Worm (Caenorhabditis elegans): ENCODE data around the gene ZK673.6.

Gene ZK673.6

ce11 chrII:10486738-10487137 lies 22.6 kb upstream of the ZK673.6 start, which contains the start of gene ZK666.15:
Gene ZK666.15 (plus strand): TSS chrII:10487038.
- TF ChIP-seq T23F11.4 (GFP tag; optimal IDR thresholded peaks at IDR 0.05): no peak
- no peak for TF ChIP-seq hlh-15 (tag; optimal IDR thresholded peaks at IDR 0.05)
- TF ChIP-seq pros-1 (tag; optimal IDR thresholded peaks at IDR 0.05): no peak
- TF ChIP-seq zip-5 (tag; optimal IDR thresholded peaks at IDR 0.05): no peak
- TF ChIP-seq fax-1 (tag; optimal IDR thresholded peaks at IDR 0.05): no peak
- TF ChIP-seq unc-55 (GFP tag; optimal IDR thresholded peaks at IDR 0.05): no peak
- TF ChIP-seq nhr-232 (tag; optimal IDR thresholded peaks at IDR 0.05): no peak

DNA sequence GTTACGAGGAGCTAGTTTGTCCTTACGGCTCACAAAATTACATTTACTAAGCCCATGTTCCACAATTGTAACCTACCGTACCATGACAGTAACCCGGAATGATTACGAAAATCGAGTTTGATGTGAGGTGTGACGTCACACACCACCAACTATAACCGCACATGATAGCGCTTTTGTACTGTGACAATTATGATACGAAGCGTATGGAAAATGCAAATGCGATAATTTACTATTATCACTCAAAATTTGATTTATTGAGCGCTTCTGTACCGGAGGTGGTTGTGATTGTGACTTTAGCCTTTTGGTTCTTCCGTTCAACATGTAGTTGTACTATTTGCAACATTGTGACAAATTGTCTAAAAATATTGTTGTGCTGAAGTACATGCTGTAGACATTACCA lies 21.5 kb upstream of the ZK673.6 start:
- TF ChIP-seq ceh-2 (tag; optimal IDR thresholded peaks at IDR 0.05): no peak

- TF ChIP-seq hlh-30 (tag; optimal IDR thresholded peaks at IDR 0.05; ENCODE audit: insufficient read depth): no peak
- TF ChIP-seq fkh-6 (tag; optimal IDR thresholded peaks at IDR 0.05): no peak
- TF ChIP-seq syd-9 (tag; optimal IDR thresholded peaks at IDR 0.05): no peak
- TF ChIP-seq lim-6 (tag; optimal IDR thresholded peaks at IDR 0.05): no peak
- no peak for TF ChIP-seq nfya-1 (tag; optimal IDR thresholded peaks at IDR 0.05)
- no peak for TF ChIP-seq ceh-14 (tag; optimal IDR thresholded peaks at IDR 0.05)
- no peak for TF ChIP-seq fkh-10 (GFP tag; optimal IDR thresholded peaks at IDR 0.05)
- no peak for TF ChIP-seq pqm-1 (tag; optimal IDR thresholded peaks at IDR 0.05)
- TF ChIP-seq F13H6.1 (tag; optimal IDR thresholded peaks at IDR 0.05): no peak
- no peak for TF ChIP-seq ceh-19 (GFP tag; optimal IDR thresholded peaks at IDR 0.05)
These were observed 19.7 kb upstream of the ZK673.6 start for ce11 chrII:10483860-10484259.

DNA sequence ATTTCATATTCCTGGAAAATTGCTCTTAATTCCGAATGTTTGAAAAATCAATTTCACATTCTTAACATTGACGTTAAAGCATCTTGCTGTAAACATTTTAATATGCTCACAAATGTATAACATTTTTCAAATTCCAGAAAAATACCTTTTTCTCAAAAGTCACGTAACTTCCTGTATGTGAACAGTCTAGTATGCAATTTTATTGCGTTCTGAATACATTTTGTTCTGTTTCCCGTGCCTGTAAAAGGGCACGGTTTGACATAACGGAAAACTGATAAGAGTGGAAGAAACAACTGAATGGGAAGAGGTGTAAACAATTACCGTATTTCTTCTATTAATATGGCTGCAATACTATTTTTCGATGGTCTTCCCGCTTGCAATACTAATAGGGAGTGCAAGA lies 18.8 kb upstream of the ZK673.6 start:
- TF ChIP-seq ama-1 (optimal IDR thresholded peaks at IDR 0.05) (no peak), pha-2 (tag; optimal IDR thresholded peaks at IDR 0.05) (no peak), ceh-6 (GFP tag; optimal IDR thresholded peaks at IDR 0.05) (no peak), fax-1 (tag; optimal IDR thresholded peaks at IDR 0.05) (no peak), syd-9 (tag; optimal IDR thresholded peaks at IDR 0.05) (no peak), mec-3 (tag; optimal IDR thresholded peaks at IDR 0.05; ENCODE audit: borderline replicate concordance) (no peak), nfya-1 (tag; optimal IDR thresholded peaks at IDR 0.05) (no peak), sox-2 (GFP tag; IDR thresholded peaks at IDR 0.05) (no peak), ets-4 (tag; optimal IDR thresholded peaks at IDR 0.05) (no peak), sox-4 (tag; optimal IDR thresholded peaks at IDR 0.05) (no peak), pag-3 (tag; optimal IDR thresholded peaks at IDR 0.05; ENCODE audit: borderline replicate concordance) (no peak), pros-1 (tag; optimal IDR thresholded peaks at IDR 0.05) (no peak), hlh-6 (tag; optimal IDR thresholded peaks at IDR 0.05) (no peak)

DNA sequence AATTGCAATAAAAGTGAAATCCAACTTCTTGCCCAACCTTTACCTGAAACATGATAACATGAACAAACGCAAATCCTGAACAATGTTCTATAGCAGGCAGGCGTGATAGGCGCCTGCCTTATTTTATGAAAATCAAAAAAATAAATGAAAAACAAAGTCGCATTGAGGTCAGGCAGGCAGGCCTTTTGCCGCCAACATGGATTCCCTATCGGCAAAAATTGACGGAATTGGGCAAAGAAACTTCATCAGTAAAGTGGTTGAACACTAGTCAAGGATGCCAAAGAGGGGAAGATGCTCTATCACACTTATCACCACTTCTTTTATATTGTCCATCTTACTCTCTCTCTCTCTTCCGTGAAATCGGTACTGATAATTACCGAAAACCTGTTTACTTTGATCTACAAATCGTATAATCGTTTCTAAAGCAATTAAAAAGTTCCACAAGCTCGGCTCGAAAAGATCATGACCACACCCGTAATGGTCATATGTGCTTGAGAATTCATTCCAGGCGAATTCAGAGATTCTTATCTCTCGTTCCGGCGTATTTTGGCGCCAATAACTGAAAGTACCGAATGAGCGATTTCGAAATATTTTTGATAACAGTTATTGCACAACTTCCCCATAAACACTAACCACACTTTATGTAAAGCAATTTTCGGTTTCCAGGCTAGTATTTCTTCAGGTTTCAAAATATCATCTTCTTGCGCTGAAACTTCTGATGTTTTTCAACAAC lies 17.9 kb upstream of the ZK673.6 start, which contains the start of the genes clec-60 and ZK666.11:
Gene clec-60 (minus strand): TSS at position 51 of the 733 bp plus-strand sequence.
Gene ZK666.11 (plus strand): TSS at position 699 of the 733 bp plus-strand sequence.
- TF ChIP-seq ceh-31 (tag; optimal IDR thresholded peaks at IDR 0.05) (no peak), madf-2 (tag; optimal IDR thresholded peaks at IDR 0.05) (no peak), T23F11.4 (GFP tag; optimal IDR thresholded peaks at IDR 0.05) (no peak), ztf-16 (tag; optimal IDR thresholded peaks at IDR 0.05) (no peak), gmeb-2 (tag; optimal IDR thresholded peaks at IDR 0.05) (no peak), ceh-48 (tag; optimal IDR thresholded peaks at IDR 0.05) (no peak), sox-4 (tag; optimal IDR thresholded peaks at IDR 0.05) (no peak), nhr-11 (tag; optimal IDR thresholded peaks at IDR 0.05) (no peak), unc-55 (GFP tag; optimal IDR thresholded peaks at IDR 0.05) (no peak), hlh-15 (tag; optimal IDR thresholded peaks at IDR 0.05) (no peak), hlh-6 (tag; optimal IDR thresholded peaks at IDR 0.05) (no peak), pat-9 (tag; optimal IDR thresholded peaks at IDR 0.05) (no peak), pha-2 (tag; optimal IDR thresholded peaks at IDR 0.05) (no peak), npax-4 (tag; optimal IDR thresholded peaks at IDR 0.05) (no peak), hlh-8 (tag; optimal IDR thresholded peaks at IDR 0.05) (no peak), hlh-30 (tag; optimal IDR thresholded peaks at IDR 0.05; ENCODE audit: insufficient read depth) (no peak), eyg-1 (tag; optimal IDR thresholded peaks at IDR 0.05) (no peak), unc-42 (tag; optimal IDR thresholded peaks at IDR 0.05) (no peak), ama-1 (optimal IDR thresholded peaks at IDR 0.05) (no peak)

Data from whole organism, late embryonic.